Worm (Caenorhabditis elegans): ENCODE measurements around the gene T04H1.5.
A peak's percentile ranks its signal among the peaks of the same experiment; 100 is the strongest.

Gene T04H1.5

DNA sequence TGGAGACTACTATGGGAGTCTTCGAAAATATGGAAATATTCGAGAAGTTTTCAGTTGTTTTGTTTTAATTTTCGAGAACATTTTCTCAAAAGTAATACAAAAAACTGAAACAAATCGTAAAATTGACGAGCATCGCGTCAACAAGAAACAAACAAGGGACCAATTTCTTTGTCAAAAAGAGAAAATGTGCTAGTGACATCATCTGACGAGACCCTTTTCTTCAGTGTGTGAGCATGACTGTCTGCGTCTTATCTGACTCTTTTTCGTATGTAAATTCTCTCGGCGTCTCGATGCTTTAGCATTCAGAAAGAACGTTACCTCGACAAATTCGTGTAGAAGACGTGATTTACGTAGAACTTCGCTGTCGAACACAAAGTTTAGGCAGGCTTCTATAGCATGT is 36.5 kb downstream of the T04H1.5 start:
- TF ChIP-seq skn-1 (tag; optimal IDR thresholded peaks at IDR 0.05): no peak
- peak in 1 of 2 experiments; percentile 36 for TF ChIP-seq lsy-2 (tag; optimal IDR thresholded peaks at IDR 0.05)
- TF ChIP-seq nhr-237 (tag; optimal IDR thresholded peaks at IDR 0.05): no peak
- TF ChIP-seq fos-1 (tag; optimal IDR thresholded peaks at IDR 0.05): no peak
- no peak for TF ChIP-seq sem-4 (tag; optimal IDR thresholded peaks at IDR 0.05)
- no peak for TF ChIP-seq ztf-1 (GFP tag; conservative IDR thresholded peaks at IDR 0.05)
- peak; percentile 77 for TF ChIP-seq nhr-129 (tag; optimal IDR thresholded peaks at IDR 0.05)
- TF ChIP-seq mdl-1 (tag; optimal IDR thresholded peaks at IDR 0.05): no peak
- peak; percentile 35 for TF ChIP-seq C34F6.9 (tag; optimal IDR thresholded peaks at IDR 0.05)
- TF ChIP-seq ZK546.5 (tag; optimal IDR thresholded peaks at IDR 0.05): no peak
- no peak for TF ChIP-seq ceh-16 (tag; optimal IDR thresholded peaks at IDR 0.05)
- TF ChIP-seq lin-39 (tag; optimal IDR thresholded peaks at IDR 0.05): no peak
- no peak for TF ChIP-seq snpc-4 (tag; optimal IDR thresholded peaks at IDR 0.05)
- no peak for TF ChIP-seq Y55F3AM.14 (GFP tag; optimal IDR thresholded peaks at IDR 0.05)
- peak; percentile 2 for TF ChIP-seq zag-1 (tag; optimal IDR thresholded peaks at IDR 0.05)
- no peak for TF ChIP-seq lin-11 (tag; optimal IDR thresholded peaks at IDR 0.05)
- TF ChIP-seq elt-1 (tag; optimal IDR thresholded peaks at IDR 0.05): no peak
- TF ChIP-seq nhr-10 (tag; optimal IDR thresholded peaks at IDR 0.05): no peak
- peak; percentile 41 for TF ChIP-seq unc-55 (GFP tag; optimal IDR thresholded peaks at IDR 0.05)
- TF ChIP-seq ztf-11 (tag; optimal IDR thresholded peaks at IDR 0.05): no peak
- TF ChIP-seq blmp-1 (tag; optimal IDR thresholded peaks at IDR 0.05; ENCODE audit: insufficient read depth): no peak
- no peak for TF ChIP-seq ceh-82 (tag; optimal IDR thresholded peaks at IDR 0.05)
- TF ChIP-seq peb-1 (tag; optimal IDR thresholded peaks at IDR 0.05): no peak
- TF ChIP-seq nhr-11 (tag; optimal IDR thresholded peaks at IDR 0.05): no peak
- no peak for TF ChIP-seq unc-39 (tag; optimal IDR thresholded peaks at IDR 0.05)

DNA sequence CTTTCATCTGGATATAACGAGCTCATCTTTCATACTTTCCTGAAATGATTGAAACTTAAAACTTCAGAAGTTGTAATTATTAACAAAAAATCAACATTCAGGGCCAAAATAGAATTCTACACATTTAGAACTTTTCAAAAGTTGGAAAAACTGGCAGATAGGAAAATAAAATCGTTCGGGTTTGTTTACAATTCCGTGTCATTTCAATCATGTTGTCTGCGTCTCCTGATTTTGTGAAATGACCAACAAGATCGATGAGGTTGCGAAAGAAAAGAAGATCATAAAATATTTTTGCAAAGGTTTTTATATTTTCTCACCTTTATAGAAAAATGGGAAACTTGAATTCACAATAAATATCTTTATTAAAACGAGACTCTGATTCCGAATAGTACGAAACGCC is 37.4 kb downstream of the T04H1.5 start, which contains the start of gene rskd-1:
Gene rskd-1 (minus strand): TSS at position 39 of the 400 bp plus-strand sequence.
- TF ChIP-seq fos-1 (tag; optimal IDR thresholded peaks at IDR 0.05) (peak; percentile 2), nhr-25 (tag; optimal IDR thresholded peaks at IDR 0.05) (peak; percentile 53), crh-2 (tag; optimal IDR thresholded peaks at IDR 0.05) (peak; percentile 35), C34F6.9 (tag; optimal IDR thresholded peaks at IDR 0.05) (peak; percentile 27), lin-13 (GFP tag; optimal IDR thresholded peaks at IDR 0.05) (peak; percentile 10), nhr-12 (tag; optimal IDR thresholded peaks at IDR 0.05) (no peak), Y55F3AM.14 (GFP tag; optimal IDR thresholded peaks at IDR 0.05) (no peak), aly-2 (tag; optimal IDR thresholded peaks at IDR 0.05) (no peak), lsy-2 (tag; optimal IDR thresholded peaks at IDR 0.05) (peak in 1 of 2 experiments; percentile 35), lin-39 (tag; optimal IDR thresholded peaks at IDR 0.05) (no peak)

DNA sequence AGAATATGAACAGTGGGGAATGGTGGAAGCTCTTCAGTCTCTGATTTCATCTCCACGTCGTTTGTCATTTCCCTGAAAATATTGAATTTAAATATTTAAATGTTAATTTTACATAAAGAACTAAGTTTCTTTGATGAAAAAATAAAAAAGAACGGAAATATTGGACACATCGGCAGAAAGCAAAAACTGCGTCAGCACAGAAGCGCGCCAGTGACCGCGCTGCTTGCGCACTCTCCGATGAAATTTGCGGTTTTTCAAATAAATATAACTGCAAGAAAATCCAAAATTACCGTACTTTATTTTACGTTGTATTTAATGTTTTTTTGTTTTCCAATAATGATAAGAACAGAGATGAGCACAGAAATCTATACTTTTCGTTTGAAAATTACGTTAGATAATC is 40.4 kb downstream of the T04H1.5 start, which contains the start of the genes srpa-68 and srh-16:
Gene srpa-68 (minus strand): TSS at position 72 of the 400 bp plus-strand sequence.
Gene srh-16 (plus strand): TSS at position 275 of the 400 bp plus-strand sequence.
- TF ChIP-seq fos-1 (tag; optimal IDR thresholded peaks at IDR 0.05) (peak; percentile 69), sem-4 (tag; optimal IDR thresholded peaks at IDR 0.05) (peak; percentile 83), zag-1 (tag; optimal IDR thresholded peaks at IDR 0.05) (peak; percentile 37), sma-3 (GFP tag; optimal IDR thresholded peaks at IDR 0.05) (peak; percentile 90), dmd-4 (tag; optimal IDR thresholded peaks at IDR 0.05) (peak; percentile 45), nhr-23 (tag; optimal IDR thresholded peaks at IDR 0.05) (no peak), lsy-2 (tag; optimal IDR thresholded peaks at IDR 0.05) (peak; percentile 90 to 95), nhr-129 (tag; optimal IDR thresholded peaks at IDR 0.05) (peak; percentile 56), lin-13 (GFP tag; optimal IDR thresholded peaks at IDR 0.05) (peak; percentile 81), unc-55 (GFP tag; optimal IDR thresholded peaks at IDR 0.05) (peak; percentile 95), nhr-11 (tag; optimal IDR thresholded peaks at IDR 0.05) (no peak), nhr-237 (tag; optimal IDR thresholded peaks at IDR 0.05) (peak; percentile 56), ztf-11 (tag; optimal IDR thresholded peaks at IDR 0.05) (no peak), unc-62 (GFP tag; optimal IDR thresholded peaks at IDR 0.05) (peak; percentile 43), aly-2 (tag; optimal IDR thresholded peaks at IDR 0.05) (no peak), alr-1 (tag; optimal IDR thresholded peaks at IDR 0.05) (no peak), ztf-4 (tag; optimal IDR thresholded peaks at IDR 0.05) (peak; percentile 61), mbf-1 (tag; optimal IDR thresholded peaks at IDR 0.05) (no peak), skn-1 (tag; optimal IDR thresholded peaks at IDR 0.05) (no peak), peb-1 (tag; optimal IDR thresholded peaks at IDR 0.05) (no peak), snpc-4 (tag; optimal IDR thresholded peaks at IDR 0.05) (peak; percentile 74), nhr-25 (tag; optimal IDR thresholded peaks at IDR 0.05) (peak; percentile 88), sma-9 (GFP tag; optimal IDR thresholded peaks at IDR 0.05) (peak; percentile 95), sma-9 (tag; optimal IDR thresholded peaks at IDR 0.05) (no peak), unc-39 (tag; optimal IDR thresholded peaks at IDR 0.05) (no peak), ceh-16 (tag; optimal IDR thresholded peaks at IDR 0.05) (peak; percentile 75), mdl-1 (tag; optimal IDR thresholded peaks at IDR 0.05) (no peak), egl-27 (tag; optimal IDR thresholded peaks at IDR 0.05) (peak; percentile 65), ztf-1 (GFP tag; conservative IDR thresholded peaks at IDR 0.05) (no peak), Y55F3AM.14 (GFP tag; optimal IDR thresholded peaks at IDR 0.05) (peak; percentile 22), F13H6.1 (tag; optimal IDR thresholded peaks at IDR 0.05) (peak; percentile 88), nhr-77 (tag; optimal IDR thresholded peaks at IDR 0.05) (no peak), nhr-10 (tag; optimal IDR thresholded peaks at IDR 0.05) (peak; percentile 70), gmeb-1 (tag; optimal IDR thresholded peaks at IDR 0.05) (peak; percentile 99), nhr-21 (tag; optimal IDR thresholded peaks at IDR 0.05) (peak; percentile 79), ZK546.5 (tag; optimal IDR thresholded peaks at IDR 0.05) (peak; percentile 26), elt-1 (tag; optimal IDR thresholded peaks at IDR 0.05) (no peak), nhr-6 (tag; optimal IDR thresholded peaks at IDR 0.05) (no peak), blmp-1 (tag; optimal IDR thresholded peaks at IDR 0.05; ENCODE audit: insufficient read depth) (peak; percentile 47), lin-39 (tag; optimal IDR thresholded peaks at IDR 0.05) (no peak), ama-1 (optimal IDR thresholded peaks at IDR 0.05) (peak; percentile 41)

All from whole organism, L2 larva.